Worm (Caenorhabditis elegans) whole organism, mixed stage, embryonic: ENCODE data around the gene ugt-11.

Experiments
- M03D4.4 ChIP-seq: sonication (generic microtip); optimal IDR thresholded peaks from 2 replicates; lab custom pipeline; 2017; ENCODE audit warnings: mild to moderate bottlenecking, missing genetic modification characterization, missing compliant biosample characterization
- bed-3 ChIP-seq: fragments of 200-800 bp; sonication (Bioruptor generic); optimal IDR thresholded peaks from 3 replicates; lab custom pipeline; 2018; ENCODE audit warnings: mild to moderate bottlenecking, missing genetic modification characterization, moderate library complexity, missing compliant biosample characterization
- blmp-1 ChIP-seq: fragments of 150-350 bp; optimal IDR thresholded peaks from 2 replicates; lab custom pipeline; 2014; ENCODE audit warnings: missing biosample characterization, missing genetic modification characterization
- ceh-39 ChIP-seq: fragments of 150-350 bp; optimal IDR thresholded peaks from 2 replicates; lab custom pipeline; 2014; ENCODE audit warnings: missing biosample characterization, missing genetic modification characterization
- ceh-83 ChIP-seq: fragments of 200-800 bp; sonication (Bioruptor generic); optimal IDR thresholded peaks from 2 replicates; lab custom pipeline; 2018; ENCODE audit warnings: mild to moderate bottlenecking, missing genetic modification characterization, missing compliant biosample characterization
- ces-1 ChIP-seq: fragments of 150-350 bp; optimal IDR thresholded peaks from 2 replicates; lab custom pipeline; 2014; ENCODE audit warnings: missing biosample characterization, missing genetic modification reagents, missing genetic modification characterization
- cnd-1 ChIP-seq: fragments of 200-800 bp; sonication (Bioruptor generic); optimal IDR thresholded peaks from 2 replicates; lab custom pipeline; 2018; ENCODE audit warnings: mild to moderate bottlenecking, missing genetic modification characterization, missing compliant biosample characterization
- drap-1 ChIP-seq: fragments of 200-800 bp; sonication (Bioruptor generic); optimal IDR thresholded peaks from 3 replicates; lab custom pipeline; 2018; ENCODE audit warnings: mild to moderate bottlenecking, missing genetic modification characterization, missing compliant biosample characterization
- elt-3 ChIP-seq: fragments of 150-350 bp; optimal IDR thresholded peaks from 2 replicates; lab custom pipeline; 2014; ENCODE audit warnings: missing biosample characterization, missing genetic modification characterization
- flh-1 ChIP-seq: fragments of 200-800 bp; sonication (Bioruptor generic); optimal IDR thresholded peaks from 2 replicates; lab custom pipeline; 2018; ENCODE audit warnings: mild to moderate bottlenecking, missing genetic modification characterization, moderate library complexity, missing compliant biosample characterization
- ham-2 ChIP-seq: fragments of 200-800 bp; sonication (Bioruptor generic); optimal IDR thresholded peaks from 2 replicates; lab custom pipeline; 2018; ENCODE audit warnings: mild to moderate bottlenecking, missing genetic modification characterization, missing compliant biosample characterization
- hlh-1 ChIP-seq: fragments of 150-350 bp; optimal IDR thresholded peaks from 2 replicates; lab custom pipeline; 2014; ENCODE audit warnings: missing biosample characterization, missing genetic modification reagents, missing genetic modification characterization
- lin-13 ChIP-seq: fragments of 150-350 bp; optimal IDR thresholded peaks from 2 replicates; lab custom pipeline; 2014; ENCODE audit warnings: missing biosample characterization, missing genetic modification characterization
- lin-32 ChIP-seq: fragments of 200-800 bp; sonication (Bioruptor generic); optimal IDR thresholded peaks from 2 replicates; lab custom pipeline; 2018; ENCODE audit warnings: mild to moderate bottlenecking, missing genetic modification characterization, missing compliant biosample characterization
- lsy-2 ChIP-seq: fragments of 150-350 bp; optimal IDR thresholded peaks from 2 replicates; lab custom pipeline; 2014; ENCODE audit warnings: missing biosample characterization, missing genetic modification characterization
- mep-1 ChIP-seq: fragments of 150-350 bp; optimal IDR thresholded peaks from 2 replicates; lab custom pipeline; 2017; ENCODE audit warnings: missing biosample characterization, missing genetic modification reagents, missing genetic modification characterization, inconsistent platforms
- mls-2 ChIP-seq: sonication (generic microtip); optimal IDR thresholded peaks from 2 replicates; lab custom pipeline; 2016; ENCODE audit warnings: mild to moderate bottlenecking, missing genetic modification characterization, moderate library complexity, missing compliant biosample characterization
- nhr-12 ChIP-seq: fragments of 150-350 bp; optimal IDR thresholded peaks from 2 replicates; lab custom pipeline; 2014; ENCODE audit warnings: missing biosample characterization, missing genetic modification characterization
- nhr-2 ChIP-seq: fragments of 150-350 bp; optimal IDR thresholded peaks from 2 replicates; lab custom pipeline; 2014; ENCODE audit warnings: missing biosample characterization, missing genetic modification characterization
- nhr-237 ChIP-seq: fragments of 150-350 bp; optimal IDR thresholded peaks from 2 replicates; lab custom pipeline; 2014; ENCODE audit warnings: missing biosample characterization, missing genetic modification characterization
- nhr-28 ChIP-seq: fragments of 150-350 bp; optimal IDR thresholded peaks from 2 replicates; lab custom pipeline; 2014; ENCODE audit warnings: missing biosample characterization, missing genetic modification characterization
- nhr-76 ChIP-seq: sonication (generic microtip); optimal IDR thresholded peaks from 2 replicates; lab custom pipeline; 2017; ENCODE audit warnings: missing biosample characterization, missing genetic modification characterization
- pha-4 ChIP-seq: fragments of 150-350 bp; optimal IDR thresholded peaks from 2 replicates; lab custom pipeline; 2018; ENCODE audit warnings: missing biosample characterization, missing genetic modification reagents, missing genetic modification characterization
- sem-2 ChIP-seq: fragments of 200-800 bp; sonication (Bioruptor generic); optimal IDR thresholded peaks from 2 replicates; lab custom pipeline; 2018; ENCODE audit warnings: mild to moderate bottlenecking, missing genetic modification characterization, missing compliant biosample characterization
- snpc-4 ChIP-seq: fragments of 150-350 bp; optimal IDR thresholded peaks from 2 replicates; lab custom pipeline; 2014; ENCODE audit warnings: missing biosample characterization, missing genetic modification characterization
- sptf-1 ChIP-seq: sonication (generic microtip); optimal IDR thresholded peaks from 2 replicates; lab custom pipeline; 2017; ENCODE audit warnings: mild to moderate bottlenecking, missing genetic modification characterization, moderate library complexity, missing compliant biosample characterization
- tbx-8 ChIP-seq: fragments of 200-800 bp; sonication (Bioruptor generic); optimal IDR thresholded peaks from 2 replicates; lab custom pipeline; 2018; ENCODE audit warnings: mild to moderate bottlenecking, missing genetic modification characterization, moderate library complexity, missing compliant biosample characterization
- unc-120 ChIP-seq: sonication (generic microtip); optimal IDR thresholded peaks from 2 replicates; lab custom pipeline; 2017; ENCODE audit warnings: missing genetic modification characterization, missing compliant biosample characterization; ENCODE audit not compliant: poor library complexity, severe bottlenecking
- unc-39 ChIP-seq: fragments of 150-350 bp; optimal IDR thresholded peaks from 2 replicates; lab custom pipeline; 2014; ENCODE audit warnings: missing biosample characterization, missing genetic modification characterization
- unc-62 ChIP-seq: fragments of 150-350 bp; optimal IDR thresholded peaks from 2 replicates; lab custom pipeline; 2014; ENCODE audit warnings: missing biosample characterization, missing genetic modification reagents, missing genetic modification characterization
- zip-8 ChIP-seq: fragments of 150-350 bp; optimal IDR thresholded peaks from 2 replicates; lab custom pipeline; 2014; ENCODE audit warnings: missing biosample characterization, missing genetic modification characterization
- ztf-11 ChIP-seq: fragments of 150-350 bp; optimal IDR thresholded peaks from 2 replicates; lab custom pipeline; 2014; ENCODE audit warnings: missing biosample characterization, missing genetic modification characterization

Gene ugt-11

DNA sequence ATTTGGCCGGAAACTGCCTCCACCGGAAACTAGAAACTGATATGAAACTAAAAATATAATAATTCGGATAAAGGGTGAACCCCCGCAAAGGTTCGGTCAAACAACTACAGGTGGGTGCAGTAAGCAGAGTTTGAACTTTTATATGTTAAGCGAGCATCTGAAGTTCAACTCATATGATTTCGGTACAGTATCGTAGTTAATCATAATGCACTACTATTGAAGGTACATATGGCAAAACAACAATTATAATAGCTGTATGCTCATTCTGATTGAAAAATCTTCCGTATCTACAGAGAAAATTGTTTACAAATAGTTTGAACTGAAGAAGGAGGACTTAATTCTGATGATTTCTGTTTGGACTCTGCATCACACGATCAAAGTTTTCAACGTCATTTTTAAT, 38.4 kb upstream of the ugt-11 start:
- no peak for TF ChIP-seq ham-2
- TF ChIP-seq elt-3 (tag; lab: Kevin White, UChicago) = no peak
- no peak for TF ChIP-seq zip-8 (tag; lab: Kevin White, UChicago)
- TF ChIP-seq unc-62 (GFP tag; lab: Kevin White, UChicago) = no peak
- TF ChIP-seq ztf-11 (tag; lab: Kevin White, UChicago) = no peak
- TF ChIP-seq cnd-1 (tag; lab: Kevin White, UChicago) = no peak
- TF ChIP-seq hlh-1 = no peak
- TF ChIP-seq bed-3 (GFP tag; lab: Kevin White, UChicago) = no peak
- no peak for TF ChIP-seq blmp-1
- TF ChIP-seq mls-2 (tag; lab: Kevin White, UChicago) = no peak
- TF ChIP-seq mep-1 (tag; lab: Kevin White, UChicago) = no peak
- no peak for TF ChIP-seq tbx-8 (GFP tag; lab: Kevin White, UChicago)
- TF ChIP-seq nhr-28 = no peak
- no peak for TF ChIP-seq nhr-12

ce11 chrV:4932814-4933213, 37.9 kb upstream of the ugt-11 start, which contains the start of gene C02E7.10:
Gene C02E7.10, minus strand, starts transcription at chrV:4933045.
- no peak for TF ChIP-seq lin-13 (tag; lab: Kevin White, UChicago)
- no peak for TF ChIP-seq nhr-237 (tag; lab: Kevin White, UChicago)
- no peak for TF ChIP-seq tbx-8 (GFP tag; lab: Kevin White, UChicago)
- no peak for TF ChIP-seq elt-3 (tag; lab: Kevin White, UChicago)
- TF ChIP-seq M03D4.4 = no peak

DNA sequence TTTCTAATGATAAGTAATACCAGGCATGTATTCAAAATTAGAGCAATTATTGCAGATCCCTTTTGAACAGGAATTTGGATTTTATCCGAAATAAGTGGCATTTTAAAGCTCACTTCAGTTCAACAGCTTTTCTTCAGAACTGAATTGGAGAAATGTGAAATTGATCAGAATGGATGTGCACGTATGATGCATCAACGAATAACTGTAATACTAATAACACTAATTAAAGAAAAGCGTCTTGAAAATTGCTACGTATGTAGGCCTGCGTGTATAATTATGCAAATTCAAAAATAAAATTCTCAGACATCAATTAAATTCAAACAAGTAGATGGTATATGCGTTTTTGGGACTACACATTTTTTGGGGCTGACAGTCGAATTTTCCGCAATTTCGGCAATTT, 35.0 kb upstream of the ugt-11 start, which contains the start of gene str-205:
Gene str-205, minus strand, starts transcription at position 101 of the 400 bp plus-strand sequence.
- TF ChIP-seq ceh-39 (tag; lab: Kevin White, UChicago) (no peak), drap-1 (GFP tag; lab: Kevin White, UChicago) (no peak), sptf-1 (tag; lab: Kevin White, UChicago) (no peak), zip-8 (tag; lab: Kevin White, UChicago) (no peak), ztf-11 (tag; lab: Kevin White, UChicago) (no peak), lin-32 (GFP tag; lab: Kevin White, UChicago) (no peak), blmp-1 (no peak), sem-2 (GFP tag; lab: Kevin White, UChicago) (no peak), nhr-28 (no peak)

- TF ChIP-seq nhr-76 = no peak
- no peak for TF ChIP-seq unc-62 (GFP tag; lab: Kevin White, UChicago)
- no peak for TF ChIP-seq nhr-28
- TF ChIP-seq ceh-83 = no peak
- TF ChIP-seq unc-39 = no peak
- TF ChIP-seq pha-4 (tag; lab: Kevin White, UChicago) = no peak
- no peak for TF ChIP-seq lin-13 (tag; lab: Kevin White, UChicago)
- TF ChIP-seq ztf-11 (tag; lab: Kevin White, UChicago) = no peak
- TF ChIP-seq hlh-1 = no peak
- TF ChIP-seq lsy-2 (tag; lab: Kevin White, UChicago) = no peak
- TF ChIP-seq ces-1 (GFP tag; lab: Kevin White, UChicago) = no peak
- TF ChIP-seq mep-1 (tag; lab: Kevin White, UChicago) = no peak
- TF ChIP-seq sem-2 (GFP tag; lab: Kevin White, UChicago) = no peak
- TF ChIP-seq snpc-4 (tag; lab: Kevin White, UChicago) = no peak
- no peak for TF ChIP-seq M03D4.4
- no peak for TF ChIP-seq zip-8 (tag; lab: Kevin White, UChicago)
- no peak for TF ChIP-seq ham-2
- TF ChIP-seq nhr-12 = no peak
Observed at ce11 chrV:4926371-4926770, 31.5 kb upstream of the ugt-11 start, which contains the start of gene srh-21. Gene srh-21, plus strand, starts transcription at chrV:4926671.

ce11 chrV:4924618-4925017, 29.7 kb upstream of the ugt-11 start, which contains the start of gene srh-20:
Gene srh-20, plus strand, starts transcription at chrV:4924918.
- TF ChIP-seq ztf-11 (tag; lab: Kevin White, UChicago) (no peak), zip-8 (tag; lab: Kevin White, UChicago) (no peak), M03D4.4 (no peak), nhr-2 (no peak), unc-120 (no peak), bed-3 (GFP tag; lab: Kevin White, UChicago) (no peak), flh-1 (GFP tag; lab: Kevin White, UChicago) (no peak), blmp-1 (no peak), nhr-28 (no peak), mls-2 (tag; lab: Kevin White, UChicago) (no peak), nhr-12 (no peak)
